Worm (Caenorhabditis elegans) whole organism, L1 larva: ENCODE results near the gene ugt-66.

Experiments
- aly-2 ChIP-seq: fragments of 150-350 bp; optimal IDR thresholded peaks from 2 replicates; lab custom pipeline; 2014; ENCODE audit warnings: missing biosample characterization, missing genetic modification characterization
- dpl-1 ChIP-seq, 3 experiments: fragments of 150-350 bp in 2 of 3; sonication (generic microtip) in 1 of 3; optimal IDR thresholded peaks; 2 replicates each; lab custom pipeline; 2014 to 2017; ENCODE audit warnings: missing biosample characterization in 3 of 3, missing genetic modification characterization in 3 of 3, missing genetic modification reagents in 3 of 3
- efl-3 ChIP-seq: fragments of 200-800 bp; sonication (Bioruptor generic); optimal IDR thresholded peaks from 2 replicates; lab custom pipeline; 2018; ENCODE audit warnings: mild to moderate bottlenecking, missing genetic modification characterization, missing compliant biosample characterization
- fkh-4 ChIP-seq: sonication (generic microtip); optimal IDR thresholded peaks from 2 replicates; lab custom pipeline; 2016; ENCODE audit warnings: missing compliant biosample characterization, missing genetic modification characterization, borderline replicate concordance
- lin-39 ChIP-seq: fragments of 150-350 bp; optimal IDR thresholded peaks from 2 replicates; lab custom pipeline; 2014; ENCODE audit warnings: missing biosample characterization, missing genetic modification reagents, missing genetic modification characterization
- lir-3 ChIP-seq: sonication (generic microtip); optimal IDR thresholded peaks from 2 replicates; lab custom pipeline; 2016; ENCODE audit warnings: mild to moderate bottlenecking, missing genetic modification characterization, moderate library complexity, missing compliant biosample characterization; ENCODE audit not compliant: poor library complexity
- mdl-1 ChIP-seq, 2 experiments: fragments of 150-350 bp; optimal IDR thresholded peaks; 2 replicates each; lab custom pipeline; 2014 to 2017; ENCODE audit warnings: missing biosample characterization in 2 of 2, missing genetic modification characterization in 2 of 2, inconsistent platforms in 1 of 2
- mep-1 ChIP-seq: fragments of 150-350 bp; optimal IDR thresholded peaks from 2 replicates; lab custom pipeline; 2014; ENCODE audit warnings: missing biosample characterization, missing genetic modification characterization
- nhr-12 ChIP-seq: sonication (generic microtip); optimal IDR thresholded peaks from 2 replicates; lab custom pipeline; 2017; ENCODE audit warnings: missing biosample characterization, missing genetic modification characterization
- nhr-28 ChIP-seq: fragments of 150-350 bp; optimal IDR thresholded peaks from 2 replicates; lab custom pipeline; 2014; ENCODE audit warnings: missing biosample characterization, missing genetic modification characterization
- nhr-85 ChIP-seq: sonication (generic microtip); peaks from one replicate; lab custom pipeline; 2016; ENCODE audit warnings: missing genetic modification characterization, inconsistent platforms, missing compliant biosample characterization
- pqm-1 ChIP-seq: sonication (generic microtip); optimal IDR thresholded peaks from 3 replicates; lab custom pipeline; 2017; ENCODE audit warnings: missing biosample characterization, missing genetic modification characterization
- unc-130 ChIP-seq: fragments of 150-350 bp; optimal IDR thresholded peaks from 2 replicates; lab custom pipeline; 2017; ENCODE audit warnings: missing biosample characterization, missing genetic modification characterization, inconsistent platforms
- zag-1 ChIP-seq: fragments of 150-350 bp; optimal IDR thresholded peaks from 2 replicates; lab custom pipeline; 2014; ENCODE audit warnings: missing biosample characterization, missing genetic modification characterization

- TF ChIP-seq lir-3 (tag; lab: Kevin White, UChicago) (no peak), mdl-1 (tag; optimal IDR thresholded peaks at IDR 0.05; lab: Kevin White, UChicago) (no peak), aly-2 (no peak), zag-1 (tag; lab: Kevin White, UChicago) (no peak), dpl-1 (GFP tag; optimal IDR thresholded peaks at IDR 0.05; lab: Kevin White, UChicago) (no peak), unc-130 (tag; lab: Kevin White, UChicago) (no peak), nhr-12 (tag; lab: Kevin White, UChicago) (no peak), pqm-1 (tag; lab: Kevin White, UChicago) (no peak), lin-39 (tag; lab: Kevin White, UChicago) (no peak), nhr-28 (tag; lab: Kevin White, UChicago) (no peak), mep-1 (tag; lab: Kevin White, UChicago) (no peak), fkh-4 (no peak), efl-3 (GFP tag; lab: Kevin White, UChicago) (no peak), nhr-85 (tag; lab: Kevin White, UChicago) (no peak)
Measured at ce11 chrIII:6183118-6183517, 11.3 kb downstream of the ugt-66 start, which contains the start of gene nas-28.
